Worm (Caenorhabditis elegans): ENCODE results near the gene M7.7.

The M7.7 gene

DNA sequence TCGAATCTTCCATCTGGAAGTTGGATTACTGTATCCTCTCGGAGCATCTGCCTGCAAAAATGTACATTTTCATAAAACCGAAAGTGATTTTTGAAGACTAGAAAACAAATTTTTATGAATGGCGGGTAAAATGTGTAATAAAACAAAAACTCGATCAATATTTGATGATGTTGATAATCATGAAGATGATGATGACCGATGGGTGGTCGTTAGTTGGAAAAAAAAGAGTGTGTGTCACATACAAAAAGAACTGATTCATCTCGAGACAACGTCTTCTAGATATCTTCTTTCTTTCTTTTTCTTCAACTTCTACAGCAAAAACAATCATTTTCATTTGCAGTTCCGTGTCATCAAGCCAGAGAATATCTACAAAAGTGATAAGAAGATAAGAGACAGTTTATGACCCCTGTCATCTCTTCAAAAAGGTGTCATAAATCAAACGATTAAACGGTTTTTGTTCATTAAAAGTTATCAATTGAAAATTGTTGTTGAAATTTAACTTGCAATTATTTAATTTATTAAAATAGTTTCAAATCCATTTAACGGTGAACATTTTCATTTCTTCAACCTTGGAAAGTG lies 3.0 kb downstream of the M7.7 start, which contains the start of gene bcc-1:
bcc-1 (minus strand) TSS at position 51 of the 579 bp plus-strand sequence.
- TF ChIP-seq nfya-1 (tag; optimal IDR thresholded peaks at IDR 0.05) (no peak), ceh-30 (tag; optimal IDR thresholded peaks at IDR 0.05) (no peak), pqm-1 (tag; optimal IDR thresholded peaks at IDR 0.05) (no peak), unc-55 (GFP tag; optimal IDR thresholded peaks at IDR 0.05) (no peak), lin-11 (tag; optimal IDR thresholded peaks at IDR 0.05) (no peak), eyg-1 (tag; optimal IDR thresholded peaks at IDR 0.05) (no peak), fkh-10 (GFP tag; optimal IDR thresholded peaks at IDR 0.05) (no peak), ceh-14 (tag; optimal IDR thresholded peaks at IDR 0.05) (no peak), ceh-9 (tag; optimal IDR thresholded peaks at IDR 0.05) (no peak), elt-2 (tag; optimal IDR thresholded peaks at IDR 0.05) (no peak), pros-1 (tag; optimal IDR thresholded peaks at IDR 0.05) (no peak)

DNA sequence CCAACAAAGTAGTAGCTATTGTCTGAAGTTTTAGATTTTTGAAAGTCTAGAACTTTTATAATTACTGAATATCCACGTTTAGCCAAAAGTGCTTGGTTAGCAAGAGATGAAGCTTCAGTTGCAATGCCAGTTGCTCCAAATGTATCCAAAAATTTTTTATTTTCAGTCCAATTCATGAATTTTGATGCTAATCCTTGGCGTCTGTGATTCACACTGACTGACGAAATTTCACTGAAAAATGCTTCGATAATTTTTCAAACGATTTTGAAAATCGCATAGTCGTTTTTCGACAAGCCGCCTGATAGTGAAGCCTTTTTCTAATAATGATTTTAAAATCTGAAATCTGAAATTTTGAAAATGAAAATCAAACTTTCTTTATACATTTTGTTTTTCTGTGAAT lies 4.4 kb downstream of the M7.7 start:
- TF ChIP-seq hlh-13 (GFP tag; optimal IDR thresholded peaks at IDR 0.05): no peak
- TF ChIP-seq ceh-24 (tag; optimal IDR thresholded peaks at IDR 0.05): no peak
- no peak for TF ChIP-seq unc-3 (GFP tag; conservative IDR thresholded peaks at IDR 0.05)
- TF ChIP-seq unc-3 (tag; optimal IDR thresholded peaks at IDR 0.05): no peak
- no peak for TF ChIP-seq sox-2 (GFP tag; IDR thresholded peaks at IDR 0.05)
- TF ChIP-seq pha-2 (tag; optimal IDR thresholded peaks at IDR 0.05): no peak
- TF ChIP-seq pax-1 (tag; optimal IDR thresholded peaks at IDR 0.05): no peak
- no peak for TF ChIP-seq elt-4 (tag; optimal IDR thresholded peaks at IDR 0.05)
- TF ChIP-seq gmeb-2 (tag; optimal IDR thresholded peaks at IDR 0.05): no peak
- no peak for TF ChIP-seq pros-1 (tag; optimal IDR thresholded peaks at IDR 0.05)
- no peak for TF ChIP-seq pqm-1 (tag; optimal IDR thresholded peaks at IDR 0.05)
- TF ChIP-seq ceh-48 (tag; optimal IDR thresholded peaks at IDR 0.05): no peak
- no peak for TF ChIP-seq ceh-19 (GFP tag; optimal IDR thresholded peaks at IDR 0.05)
- no peak for TF ChIP-seq ets-4 (tag; optimal IDR thresholded peaks at IDR 0.05)
- no peak for TF ChIP-seq pha-4 (tag; optimal IDR thresholded peaks at IDR 0.05)

DNA sequence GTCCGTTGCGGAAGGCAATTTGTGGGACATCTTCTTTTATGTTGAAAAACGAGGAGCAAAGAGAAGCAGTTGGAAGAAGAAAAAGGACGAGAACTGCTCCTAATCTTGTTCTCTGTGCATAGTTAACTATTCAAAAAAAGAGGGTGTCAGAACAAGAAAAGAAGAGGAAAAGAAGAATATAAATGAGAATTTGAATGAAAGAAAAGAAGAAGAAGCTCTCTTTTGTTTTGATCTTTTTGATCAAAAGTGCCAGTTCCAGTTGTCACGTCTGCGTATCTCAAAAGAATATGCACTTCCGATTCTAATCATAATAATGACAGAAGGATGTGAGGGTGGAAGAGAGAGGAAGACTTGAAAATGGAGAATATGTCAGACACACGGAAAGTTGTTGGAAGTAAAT lies 5.3 kb downstream of the M7.7 start, which contains the start of gene M7.8:
M7.8 (minus strand) TSS at position 112 of the 400 bp plus-strand sequence.
- TF ChIP-seq unc-42 (tag; optimal IDR thresholded peaks at IDR 0.05) (peak; percentile 41), madf-2 (tag; optimal IDR thresholded peaks at IDR 0.05) (no peak), unc-55 (GFP tag; optimal IDR thresholded peaks at IDR 0.05) (peak; percentile 32)

DNA sequence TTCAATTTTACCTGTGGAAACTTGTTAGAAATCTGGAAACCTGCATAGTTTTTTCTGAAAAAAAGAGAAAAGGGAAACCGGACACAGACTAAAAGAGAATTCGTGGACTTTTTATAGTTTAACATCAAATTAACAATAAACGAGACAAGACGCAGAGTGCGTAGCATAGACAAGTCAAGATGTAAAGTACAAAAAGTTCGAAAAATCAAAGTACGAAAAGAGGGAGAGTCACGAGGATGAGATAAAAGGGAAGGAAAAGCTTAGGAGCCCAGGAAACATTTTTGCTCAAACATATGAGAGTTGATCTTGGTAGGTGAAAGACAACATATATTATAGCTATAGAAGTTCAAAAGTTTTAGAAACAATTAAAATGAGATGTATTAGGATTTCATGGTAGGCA lies 8.2 kb downstream of the M7.7 start, which contains the start of gene M7.12:
M7.12 (minus strand) TSS at position 188 of the 400 bp plus-strand sequence.
- TF ChIP-seq Y22D7AL.16 (tag; optimal IDR thresholded peaks at IDR 0.05) (no peak), ceh-6 (GFP tag; optimal IDR thresholded peaks at IDR 0.05) (no peak), unc-86 (tag; optimal IDR thresholded peaks at IDR 0.05) (no peak), gmeb-2 (tag; optimal IDR thresholded peaks at IDR 0.05) (no peak), ztf-16 (tag; optimal IDR thresholded peaks at IDR 0.05) (no peak), T23F11.4 (GFP tag; optimal IDR thresholded peaks at IDR 0.05) (no peak), unc-42 (tag; optimal IDR thresholded peaks at IDR 0.05) (no peak), C08G9.2 (tag; optimal IDR thresholded peaks at IDR 0.05) (no peak), syd-9 (tag; optimal IDR thresholded peaks at IDR 0.05) (no peak), madf-2 (tag; optimal IDR thresholded peaks at IDR 0.05) (no peak), F13H6.1 (tag; optimal IDR thresholded peaks at IDR 0.05) (no peak), eyg-1 (tag; optimal IDR thresholded peaks at IDR 0.05) (no peak), K09A11.1 (tag; optimal IDR thresholded peaks at IDR 0.05; ENCODE audit: insufficient read depth) (no peak)

DNA sequence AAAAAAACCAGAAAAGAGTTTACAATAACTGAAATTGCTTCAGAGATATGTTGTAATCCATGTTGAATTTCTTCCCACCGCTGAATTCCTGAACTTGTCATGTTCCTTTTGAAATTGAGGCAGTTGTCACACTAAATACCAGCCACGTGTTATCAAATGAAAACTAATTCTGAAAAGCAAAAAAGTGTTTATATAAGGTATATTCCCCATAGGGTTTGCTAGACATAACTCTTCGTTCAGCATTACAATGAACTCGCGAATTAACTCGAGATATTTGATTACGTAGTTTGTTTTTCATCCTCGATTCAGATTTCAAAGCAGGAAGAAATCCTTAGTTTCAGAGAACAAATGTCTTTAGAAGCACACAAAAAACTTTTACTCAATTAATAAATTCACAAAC lies 10.6 kb downstream of the M7.7 start, which contains the start of gene str-3:
str-3 (minus strand) TSS at position 101 of the 400 bp plus-strand sequence.
- TF ChIP-seq T23F11.4 (GFP tag; optimal IDR thresholded peaks at IDR 0.05): no peak

All from whole organism, late embryonic.